Worm (Caenorhabditis elegans) whole organism, early embryonic: ENCODE data around the gene hir-1.

Experiments used
- B0310.2 ChIP-seq: sonication (generic microtip); optimal IDR thresholded peaks from 2 replicates; lab custom pipeline; 2016; ENCODE audit warnings: mild to moderate bottlenecking, missing genetic modification characterization, missing compliant biosample characterization
- F13C5.2 ChIP-seq: sonication (generic microtip); optimal IDR thresholded peaks from 2 replicates; lab custom pipeline; 2017; ENCODE audit warnings: mild to moderate bottlenecking, missing genetic modification characterization, inconsistent platforms, missing compliant biosample characterization
- aly-1 ChIP-seq: sonication (generic microtip); optimal IDR thresholded peaks from 2 replicates; lab custom pipeline; 2016; ENCODE audit warnings: missing genetic modification characterization, missing compliant biosample characterization
- ama-1 ChIP-seq: fragments of 150-350 bp; optimal IDR thresholded peaks from 2 replicates; lab custom pipeline; 2014
- ceh-13 ChIP-seq: fragments of 200-800 bp; sonication (Bioruptor generic); optimal IDR thresholded peaks from 2 replicates; lab custom pipeline; 2018; ENCODE audit warnings: mild to moderate bottlenecking, missing genetic modification characterization, missing compliant biosample characterization
- ceh-36 ChIP-seq: sonication (generic microtip); optimal IDR thresholded peaks from 2 replicates; lab custom pipeline; 2016; ENCODE audit warnings: missing genetic modification characterization, inconsistent platforms, missing compliant biosample characterization
- ets-7 ChIP-seq: sonication (generic microtip); optimal IDR thresholded peaks from 2 replicates; lab custom pipeline; 2016; ENCODE audit warnings: missing genotype, missing genetic modification characterization, missing compliant biosample characterization
- flt-1 ChIP-seq: fragments of 200-800 bp; sonication (Bioruptor generic); IDR thresholded peaks from 2 replicates; pipeline ENCODE4 v1.3.6; 2022; ENCODE audit warnings: missing genetic modification characterization, missing compliant biosample characterization
- hmbx-1 ChIP-seq: sonication (generic microtip); optimal IDR thresholded peaks from 2 replicates; lab custom pipeline; 2016; ENCODE audit warnings: mild to moderate bottlenecking, missing genetic modification characterization, missing compliant biosample characterization
- hmg-4 ChIP-seq: fragments of 200-800 bp; sonication (Bioruptor generic); optimal IDR thresholded peaks from 2 replicates; lab custom pipeline; 2018; ENCODE audit warnings: mild to moderate bottlenecking, missing genetic modification characterization, missing compliant biosample characterization
- hnd-1 ChIP-seq: sonication (generic microtip); optimal IDR thresholded peaks from 2 replicates; lab custom pipeline; 2016; ENCODE audit warnings: missing genetic modification characterization, missing compliant biosample characterization
- pes-1 ChIP-seq: fragments of 200-800 bp; sonication (Bioruptor generic); IDR thresholded peaks from 2 replicates; pipeline ENCODE4 v1.3.6; 2022; ENCODE audit warnings: missing genetic modification reagents, missing genetic modification characterization, missing compliant biosample characterization
- scrt-1 ChIP-seq: fragments of 200-800 bp; sonication (Bioruptor generic); IDR thresholded peaks from 2 replicates; pipeline ENCODE4 v1.3.6; 2022; ENCODE audit warnings: missing genetic modification characterization, missing compliant biosample characterization
- sea-1 ChIP-seq: fragments of 200-800 bp; sonication (Bioruptor generic); conservative IDR thresholded peaks from 2 replicates; pipeline ENCODE4 v1.3.6; 2022; ENCODE audit warnings: missing genetic modification characterization, missing compliant biosample characterization
- tbx-11 ChIP-seq: fragments of 200-800 bp; sonication (Bioruptor generic); IDR thresholded peaks from 2 replicates; pipeline ENCODE4 v1.3.6; 2022; ENCODE audit warnings: missing genetic modification characterization, missing compliant biosample characterization
- tbx-37 ChIP-seq: fragments of 200-800 bp; sonication (Bioruptor generic); conservative IDR thresholded peaks from 2 replicates; pipeline ENCODE4 v1.3.6; 2022; ENCODE audit warnings: missing genetic modification reagents, missing genetic modification characterization, missing compliant biosample characterization
- tra-4 ChIP-seq: sonication (generic microtip); optimal IDR thresholded peaks from 2 replicates; lab custom pipeline; 2017; ENCODE audit warnings: missing genetic modification characterization, missing compliant biosample characterization

The hir-1 gene

DNA sequence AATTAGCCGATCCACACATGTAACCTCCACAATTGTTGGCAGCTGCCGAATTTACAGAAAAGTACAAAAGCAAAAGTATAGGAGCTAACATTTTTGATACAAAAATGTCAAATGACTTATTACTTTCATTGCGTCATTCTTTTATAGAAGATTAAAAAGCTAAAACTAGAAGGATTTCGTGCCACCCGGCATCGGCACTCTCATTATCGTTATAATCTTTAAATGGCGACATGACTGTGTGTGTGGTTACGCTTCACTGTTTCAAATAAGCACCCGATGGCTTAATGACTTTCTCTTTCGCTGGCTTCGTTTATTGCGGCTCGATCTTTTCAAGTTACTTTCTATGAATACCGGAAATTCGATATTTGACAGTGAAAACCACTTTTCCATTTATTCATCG, 11.8 kb downstream of the hir-1 start, which contains the start of gene grl-1:
Gene grl-1, minus strand, starts transcription at position 101 of the 400 bp plus-strand sequence.
- no peak for TF ChIP-seq pes-1 (GFP tag; lab: Robert Waterston, UW)
- no peak for TF ChIP-seq tbx-11 (GFP tag; lab: Robert Waterston, UW)

DNA sequence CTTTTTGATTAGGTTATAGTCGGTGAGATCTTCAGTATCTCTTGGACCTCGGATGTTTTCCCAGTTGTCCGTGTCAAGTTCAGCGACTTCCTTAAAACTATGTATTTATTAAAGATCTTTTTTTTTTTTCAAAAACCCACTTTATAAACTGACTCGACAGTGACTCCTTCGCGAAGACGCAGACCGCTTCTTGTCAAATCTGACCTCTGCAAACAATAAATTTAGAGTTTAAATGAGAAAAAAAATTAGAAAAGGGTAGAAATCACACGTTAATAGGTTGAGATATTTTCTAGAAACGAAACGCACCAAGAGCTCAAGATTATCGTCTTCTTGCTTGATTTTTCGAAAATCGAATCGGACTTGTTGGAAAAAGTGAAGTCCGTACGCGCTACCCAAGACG, 13.8 kb downstream of the hir-1 start, which contains the start of gene C24G6.8:
Gene C24G6.8, minus strand, starts transcription at position 101 of the 400 bp plus-strand sequence.
- TF ChIP-seq scrt-1 (GFP tag; lab: Robert Waterston, UW): no peak
- no peak for TF ChIP-seq tbx-37 (GFP tag; lab: Robert Waterston, UW)
- TF ChIP-seq tra-4 (tag; lab: Kevin White, UChicago): no peak
- TF ChIP-seq ama-1 (lab: Kevin White, UChicago): no peak
- no peak for TF ChIP-seq ets-7 (tag; lab: Kevin White, UChicago)

DNA sequence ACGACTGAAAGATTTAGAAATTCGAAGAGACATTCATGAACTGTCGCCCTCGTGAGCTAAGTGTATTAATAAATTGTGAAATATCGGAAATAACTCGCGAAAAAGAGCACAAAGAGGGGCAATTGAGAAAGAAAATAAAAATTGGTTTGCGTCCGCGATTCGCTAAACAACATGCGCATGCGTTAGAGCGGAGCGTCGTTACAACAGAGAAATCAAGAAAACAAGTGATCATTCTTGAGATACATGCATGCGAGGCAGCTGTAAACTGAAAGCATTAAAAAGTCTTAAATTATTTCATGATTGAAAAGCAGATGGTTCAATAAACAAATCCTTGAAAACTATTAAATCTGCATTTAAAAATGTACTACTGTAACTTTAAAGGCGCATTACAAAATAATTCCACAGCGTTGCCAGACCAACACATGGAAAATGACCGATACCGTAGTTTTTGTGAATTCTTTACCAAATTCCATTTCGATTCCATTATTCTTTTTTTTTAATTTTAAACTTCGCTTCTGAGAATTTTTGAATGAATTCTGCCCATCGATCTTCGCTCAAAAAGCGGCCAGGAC, 14.4 kb downstream of the hir-1 start, which contains the start of the genes cox-16 and syp-2:
Gene cox-16, minus strand, starts transcription at position 4 of the 572 bp plus-strand sequence.
Gene syp-2, plus strand, starts transcription at position 248 of the 572 bp plus-strand sequence.
- TF ChIP-seq aly-1 (tag; lab: Kevin White, UChicago): no peak
- no peak for TF ChIP-seq ceh-13 (GFP tag; lab: Kevin White, UChicago)
- TF ChIP-seq sea-1 (GFP tag; lab: Robert Waterston, UW): no peak
- no peak for TF ChIP-seq ets-7 (tag; lab: Kevin White, UChicago)
- TF ChIP-seq tra-4 (tag; lab: Kevin White, UChicago): no peak
- no peak for TF ChIP-seq ama-1 (lab: Kevin White, UChicago)
- no peak for TF ChIP-seq hmbx-1 (tag; lab: Kevin White, UChicago)
- no peak for TF ChIP-seq F13C5.2 (tag; lab: Kevin White, UChicago)
- TF ChIP-seq hnd-1 (tag; lab: Kevin White, UChicago): no peak
- TF ChIP-seq ceh-36 (tag; lab: Kevin White, UChicago): no peak
- TF ChIP-seq B0310.2 (tag; lab: Kevin White, UChicago): no peak
- no peak for TF ChIP-seq hmg-4 (GFP tag; lab: Kevin White, UChicago)
- TF ChIP-seq pes-1 (GFP tag; lab: Robert Waterston, UW): no peak
- TF ChIP-seq tbx-11 (GFP tag; lab: Robert Waterston, UW): no peak
- no peak for TF ChIP-seq scrt-1 (GFP tag; lab: Robert Waterston, UW)
- no peak for TF ChIP-seq tbx-37 (GFP tag; lab: Robert Waterston, UW)
- no peak for TF ChIP-seq flt-1 (GFP tag; lab: Robert Waterston, UW)

DNA sequence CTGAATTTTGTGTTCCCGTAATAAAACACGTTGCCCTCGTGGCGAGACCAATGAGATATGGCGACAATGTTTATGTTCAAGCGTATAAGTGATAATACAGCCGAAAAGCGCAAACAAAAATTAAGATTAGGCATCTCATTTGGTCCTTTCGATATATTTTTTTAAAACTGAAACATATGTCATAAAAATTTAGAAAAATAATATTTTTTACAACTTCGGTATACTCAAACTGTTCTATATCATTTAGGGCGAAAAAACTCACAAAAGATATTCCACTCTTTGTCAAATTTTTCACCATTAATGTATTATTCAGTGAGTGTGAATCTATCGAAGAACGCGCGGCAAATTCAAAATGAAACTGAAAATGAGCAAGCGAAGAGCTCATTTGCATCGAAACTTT, 16.6 kb downstream of the hir-1 start, which contains the start of gene cft-1:
Gene cft-1, plus strand, starts transcription at position 301 of the 400 bp plus-strand sequence.
- TF ChIP-seq tbx-11 (GFP tag; lab: Robert Waterston, UW) (no peak), hnd-1 (tag; lab: Kevin White, UChicago) (no peak), ceh-13 (GFP tag; lab: Kevin White, UChicago) (no peak), aly-1 (tag; lab: Kevin White, UChicago) (no peak), flt-1 (GFP tag; lab: Robert Waterston, UW) (no peak), hmbx-1 (tag; lab: Kevin White, UChicago) (no peak), sea-1 (GFP tag; lab: Robert Waterston, UW) (no peak), ets-7 (tag; lab: Kevin White, UChicago) (no peak), ceh-36 (tag; lab: Kevin White, UChicago) (no peak), B0310.2 (tag; lab: Kevin White, UChicago) (no peak), hmg-4 (GFP tag; lab: Kevin White, UChicago) (no peak), ama-1 (lab: Kevin White, UChicago) (no peak)

DNA sequence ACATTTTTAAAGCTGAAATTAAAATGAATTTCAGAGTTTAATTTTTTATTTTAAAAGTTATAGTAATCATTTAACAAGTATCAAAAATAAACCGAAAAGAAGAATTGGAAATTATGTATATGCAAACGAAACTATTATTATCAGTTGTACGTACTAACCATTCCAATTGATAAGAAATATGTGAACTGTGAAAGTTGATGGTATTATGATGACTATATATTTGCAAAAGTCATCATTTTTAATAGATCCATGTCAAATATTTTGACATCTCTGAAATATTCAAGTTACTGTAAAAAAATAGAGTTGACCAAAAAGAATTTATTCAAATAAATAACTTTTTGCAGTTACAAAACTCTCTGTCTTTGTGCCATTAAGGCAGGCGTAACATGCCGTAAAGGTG, 26.1 kb downstream of the hir-1 start, which contains the start of gene ugt-48:
Gene ugt-48, minus strand, starts transcription at position 12 of the 400 bp plus-strand sequence.
- no peak for TF ChIP-seq ceh-13 (GFP tag; lab: Kevin White, UChicago)
- TF ChIP-seq F13C5.2 (tag; lab: Kevin White, UChicago): no peak
- TF ChIP-seq flt-1 (GFP tag; lab: Robert Waterston, UW): no peak
- TF ChIP-seq hmg-4 (GFP tag; lab: Kevin White, UChicago): no peak
- no peak for TF ChIP-seq pes-1 (GFP tag; lab: Robert Waterston, UW)
- TF ChIP-seq aly-1 (tag; lab: Kevin White, UChicago): no peak
- TF ChIP-seq tbx-37 (GFP tag; lab: Robert Waterston, UW): no peak
- TF ChIP-seq ceh-36 (tag; lab: Kevin White, UChicago): no peak
- TF ChIP-seq hnd-1 (tag; lab: Kevin White, UChicago): no peak
- no peak for TF ChIP-seq tbx-11 (GFP tag; lab: Robert Waterston, UW)
- TF ChIP-seq ama-1 (lab: Kevin White, UChicago): no peak
- TF ChIP-seq B0310.2 (tag; lab: Kevin White, UChicago): no peak
- no peak for TF ChIP-seq tra-4 (tag; lab: Kevin White, UChicago)
- no peak for TF ChIP-seq sea-1 (GFP tag; lab: Robert Waterston, UW)
- no peak for TF ChIP-seq hmbx-1 (tag; lab: Kevin White, UChicago)
- TF ChIP-seq ets-7 (tag; lab: Kevin White, UChicago): no peak
- TF ChIP-seq scrt-1 (GFP tag; lab: Robert Waterston, UW): no peak

DNA sequence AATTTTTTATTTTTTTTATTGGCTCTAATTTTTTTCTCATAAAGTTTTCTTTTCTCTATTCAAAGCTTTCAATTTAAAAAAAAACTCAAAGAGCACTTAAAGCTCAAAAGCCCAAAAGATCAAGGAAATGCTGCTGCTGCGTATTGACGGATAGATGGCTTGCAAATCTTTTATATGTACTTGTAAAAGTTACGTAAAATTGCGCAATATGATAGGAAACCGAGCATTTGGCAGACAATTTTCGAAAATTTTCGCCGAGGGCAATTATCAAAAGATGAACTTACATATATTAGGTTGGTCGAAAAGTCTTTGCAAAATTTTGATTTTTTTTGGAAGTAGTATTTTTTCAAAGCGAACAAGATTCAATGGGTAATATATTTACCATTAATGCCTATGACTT, 26.6 kb downstream of the hir-1 start:
- no peak for TF ChIP-seq hnd-1 (tag; lab: Kevin White, UChicago)
- no peak for TF ChIP-seq ets-7 (tag; lab: Kevin White, UChicago)
- TF ChIP-seq tra-4 (tag; lab: Kevin White, UChicago): no peak
- TF ChIP-seq ama-1 (lab: Kevin White, UChicago): no peak
- no peak for TF ChIP-seq tbx-11 (GFP tag; lab: Robert Waterston, UW)
- TF ChIP-seq F13C5.2 (tag; lab: Kevin White, UChicago): no peak
- TF ChIP-seq pes-1 (GFP tag; lab: Robert Waterston, UW): no peak
- no peak for TF ChIP-seq flt-1 (GFP tag; lab: Robert Waterston, UW)
- no peak for TF ChIP-seq hmg-4 (GFP tag; lab: Kevin White, UChicago)
